Worm (Caenorhabditis elegans) whole organism, L2 larva: Measurements from ENCODE around the gene pdi-2.

Experiments used
- F13H6.1 ChIP-seq: sonication (generic microtip); optimal IDR thresholded peaks from 2 replicates; lab custom pipeline; 2016; ENCODE audit warnings: missing genetic modification characterization, missing compliant biosample characterization
- R02D3.7 ChIP-seq: fragments of 150-350 bp; optimal IDR thresholded peaks from 2 replicates; lab custom pipeline; 2014; ENCODE audit warnings: missing biosample characterization, missing genetic modification characterization
- Y55F3AM.14 ChIP-seq: fragments of 200-800 bp; sonication (Bioruptor generic); optimal IDR thresholded peaks from 2 replicates; lab custom pipeline; 2018; ENCODE audit warnings: mild to moderate bottlenecking, missing genetic modification characterization, missing compliant biosample characterization
- ZK546.5 ChIP-seq: sonication (generic microtip); optimal IDR thresholded peaks from 2 replicates; lab custom pipeline; 2017; ENCODE audit warnings: missing biosample characterization, missing genetic modification characterization
- aly-2 ChIP-seq: fragments of 150-350 bp; optimal IDR thresholded peaks from 2 replicates; lab custom pipeline; 2014; ENCODE audit warnings: missing biosample characterization, missing genetic modification characterization
- ama-1 ChIP-seq: fragments of 150-350 bp; optimal IDR thresholded peaks from 2 replicates; lab custom pipeline; 2018; ENCODE audit warnings: inconsistent platforms
- ceh-82 ChIP-seq: fragments of 150-350 bp; optimal IDR thresholded peaks from 2 replicates; lab custom pipeline; 2014; ENCODE audit warnings: missing biosample characterization, missing genetic modification characterization
- crh-2 ChIP-seq: sonication (generic microtip); optimal IDR thresholded peaks from 2 replicates; lab custom pipeline; 2017; ENCODE audit warnings: missing biosample characterization, missing genetic modification characterization
- egl-27 ChIP-seq: sonication (generic microtip); optimal IDR thresholded peaks from 3 replicates; lab custom pipeline; 2017; ENCODE audit warnings: missing biosample characterization, missing genetic modification reagents, missing genetic modification characterization
- elt-1 ChIP-seq: fragments of 150-350 bp; optimal IDR thresholded peaks from 2 replicates; lab custom pipeline; 2014; ENCODE audit warnings: missing biosample characterization, missing genetic modification characterization
- elt-3 ChIP-seq: sonication (generic microtip); optimal IDR thresholded peaks from 2 replicates; lab custom pipeline; 2017; ENCODE audit warnings: missing biosample characterization, missing genetic modification characterization
- fos-1 ChIP-seq: fragments of 150-350 bp; optimal IDR thresholded peaks from 2 replicates; lab custom pipeline; 2014; ENCODE audit warnings: missing biosample characterization, missing genetic modification characterization
- gmeb-1 ChIP-seq: fragments of 150-350 bp; optimal IDR thresholded peaks from 2 replicates; lab custom pipeline; 2014; ENCODE audit warnings: missing biosample characterization, missing genetic modification characterization
- lin-11 ChIP-seq: fragments of 150-350 bp; sonication (generic microtip); optimal IDR thresholded peaks from 2 replicates; lab custom pipeline; 2014; ENCODE audit warnings: missing biosample characterization, missing genetic modification characterization, inconsistent platforms, mixed read lengths
- lin-13 ChIP-seq: fragments of 150-350 bp; optimal IDR thresholded peaks from 2 replicates; lab custom pipeline; 2014; ENCODE audit warnings: missing biosample characterization, missing genetic modification reagents, missing genetic modification characterization
- lsy-2 ChIP-seq, 2 experiments: fragments of 150-350 bp in 1 of 2; sonication (generic microtip) in 1 of 2; optimal IDR thresholded peaks; 2 replicates each; lab custom pipeline; 2014 to 2017; ENCODE audit warnings: missing biosample characterization in 2 of 2, missing genetic modification characterization in 2 of 2
- mdl-1 ChIP-seq, 2 experiments: fragments of 150-350 bp in 1 of 2; sonication (generic microtip) in 1 of 2; optimal IDR thresholded peaks; 2 replicates each; lab custom pipeline; 2017; ENCODE audit warnings: missing biosample characterization in 2 of 2, missing genetic modification characterization in 2 of 2
- nhr-10 ChIP-seq: sonication (generic microtip); optimal IDR thresholded peaks from 2 replicates; lab custom pipeline; 2017; ENCODE audit warnings: missing biosample characterization, missing genetic modification characterization
- nhr-11 ChIP-seq: fragments of 150-350 bp; optimal IDR thresholded peaks from 2 replicates; lab custom pipeline; 2014; ENCODE audit warnings: missing biosample characterization, missing genetic modification characterization
- nhr-129 ChIP-seq: fragments of 150-350 bp; optimal IDR thresholded peaks from 2 replicates; lab custom pipeline; 2014; ENCODE audit warnings: missing biosample characterization, missing genetic modification characterization
- nhr-21 ChIP-seq: fragments of 150-350 bp; optimal IDR thresholded peaks from 2 replicates; lab custom pipeline; 2014; ENCODE audit warnings: missing biosample characterization, missing genetic modification characterization
- nhr-237 ChIP-seq: fragments of 150-350 bp; optimal IDR thresholded peaks from 2 replicates; lab custom pipeline; 2014; ENCODE audit warnings: missing biosample characterization, missing genetic modification characterization
- nhr-25 ChIP-seq: fragments of 150-350 bp; sonication (generic microtip); optimal IDR thresholded peaks from 3 replicates; lab custom pipeline; 2014; ENCODE audit warnings: missing biosample characterization, missing genetic modification characterization
- nhr-6 ChIP-seq: fragments of 150-350 bp; optimal IDR thresholded peaks from 2 replicates; lab custom pipeline; 2014; ENCODE audit warnings: missing biosample characterization, missing genetic modification characterization
- peb-1 ChIP-seq: fragments of 150-350 bp; optimal IDR thresholded peaks from 2 replicates; lab custom pipeline; 2014; ENCODE audit warnings: missing biosample characterization, missing genetic modification characterization
- sem-4 ChIP-seq: fragments of 150-350 bp; optimal IDR thresholded peaks from 2 replicates; lab custom pipeline; 2014; ENCODE audit warnings: missing biosample characterization, missing genetic modification reagents, missing genetic modification characterization
- skn-1 ChIP-seq: sonication (generic microtip); optimal IDR thresholded peaks from 2 replicates; lab custom pipeline; 2017; ENCODE audit warnings: missing biosample characterization, missing genetic modification characterization
- sma-9 ChIP-seq, 2 experiments: fragments of 150-350 bp in 1 of 2; sonication (generic microtip) in 1 of 2; optimal IDR thresholded peaks; 2 replicates each; lab custom pipeline; 2014 to 2016; ENCODE audit warnings: missing genetic modification characterization in 2 of 2, mild to moderate bottlenecking in 1 of 2, missing biosample characterization in 1 of 2, missing compliant biosample characterization in 1 of 2, missing genetic modification reagents in 1 of 2, moderate library complexity in 1 of 2
- snpc-4 ChIP-seq: fragments of 150-350 bp; optimal IDR thresholded peaks from 2 replicates; lab custom pipeline; 2014; ENCODE audit warnings: missing biosample characterization, missing genetic modification characterization
- unc-39 ChIP-seq: fragments of 150-350 bp; optimal IDR thresholded peaks from 2 replicates; lab custom pipeline; 2014; ENCODE audit warnings: missing biosample characterization, missing genetic modification characterization
- unc-55 ChIP-seq: fragments of 150-350 bp; sonication (generic microtip); optimal IDR thresholded peaks from 3 replicates; lab custom pipeline; 2014; ENCODE audit warnings: missing biosample characterization, missing genetic modification reagents, missing genetic modification characterization
- zag-1 ChIP-seq: fragments of 150-350 bp; optimal IDR thresholded peaks from 2 replicates; lab custom pipeline; 2014; ENCODE audit warnings: missing biosample characterization, missing genetic modification characterization
- ztf-1 ChIP-seq: fragments of 200-800 bp; sonication (Bioruptor generic); conservative IDR thresholded peaks from 2 replicates; pipeline ENCODE4 v1.3.6; 2022; ENCODE audit warnings: missing genetic modification characterization, missing compliant biosample characterization
- ztf-11 ChIP-seq: sonication (generic microtip); optimal IDR thresholded peaks from 2 replicates; lab custom pipeline; 2017; ENCODE audit warnings: missing biosample characterization, missing genetic modification characterization

Gene pdi-2

ce11 chrX:4553033-4553432, 29.1 kb downstream of the pdi-2 start:
- no peak for TF ChIP-seq unc-39 (tag; lab: Kevin White, UChicago)
- no peak for TF ChIP-seq nhr-21 (tag; lab: Kevin White, UChicago)
- peak; percentile 8 for TF ChIP-seq sma-9 (GFP tag; optimal IDR thresholded peaks at IDR 0.05; lab: Kevin White, UChicago)
- TF ChIP-seq sma-9 (tag; optimal IDR thresholded peaks at IDR 0.05; lab: Kevin White, UChicago): no peak
- TF ChIP-seq nhr-237 (tag; lab: Kevin White, UChicago): no peak
- no peak for TF ChIP-seq snpc-4

DNA sequence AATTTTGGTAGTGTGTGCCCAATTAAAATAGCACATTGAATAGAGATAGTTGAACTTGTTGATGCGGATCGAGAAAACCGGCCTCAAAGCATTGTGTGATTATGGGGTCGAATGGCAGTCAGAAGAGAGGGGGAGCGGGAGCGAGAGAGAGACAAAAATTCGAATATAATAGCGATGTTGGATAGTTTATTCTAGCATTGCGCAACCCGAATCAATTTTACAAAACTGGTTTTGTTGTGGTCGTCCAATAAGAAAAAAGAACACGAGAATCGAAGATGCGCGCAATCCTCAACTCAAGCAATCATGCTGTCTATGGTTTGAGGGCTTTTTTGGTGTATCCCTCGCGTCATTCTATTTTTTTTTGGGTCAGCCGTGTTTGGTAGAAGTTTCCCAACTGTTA, 29.5 kb downstream of the pdi-2 start:
- TF ChIP-seq ztf-11 (no peak), F13H6.1 (tag; lab: Kevin White, UChicago) (peak; percentile 17), sma-9 (GFP tag; optimal IDR thresholded peaks at IDR 0.05; lab: Kevin White, UChicago) (peak; percentile 6), sma-9 (tag; optimal IDR thresholded peaks at IDR 0.05; lab: Kevin White, UChicago) (no peak), nhr-129 (tag; lab: Kevin White, UChicago) (peak; percentile 16), lsy-2 (tag; optimal IDR thresholded peaks at IDR 0.05; lab: Kevin White, UChicago) (no peak)

- no peak for TF ChIP-seq crh-2 (tag; lab: Kevin White, UChicago)
- TF ChIP-seq elt-3 (tag; lab: Kevin White, UChicago): no peak
- TF ChIP-seq nhr-10 (tag; lab: Kevin White, UChicago): no peak
- no peak for TF ChIP-seq skn-1 (tag; lab: Kevin White, UChicago)
- TF ChIP-seq nhr-11 (tag; lab: Kevin White, UChicago): no peak
- TF ChIP-seq elt-1 (tag; lab: Kevin White, UChicago): no peak
- no peak for TF ChIP-seq Y55F3AM.14
- no peak for TF ChIP-seq nhr-25 (tag; lab: Kevin White, UChicago)
- TF ChIP-seq nhr-6: no peak
- TF ChIP-seq mdl-1 (tag; optimal IDR thresholded peaks at IDR 0.05; lab: Kevin White, UChicago): no peak
- TF ChIP-seq ceh-82 (tag; lab: Kevin White, UChicago): no peak
- no peak for TF ChIP-seq ama-1 (lab: Kevin White, UChicago)
- TF ChIP-seq peb-1 (tag; lab: Kevin White, UChicago): no peak
- TF ChIP-seq nhr-237 (tag; lab: Kevin White, UChicago): no peak
- no peak for TF ChIP-seq ZK546.5 (tag; lab: Kevin White, UChicago)
Measured at ce11 chrX:4554385-4554784, 30.4 kb downstream of the pdi-2 start, which contains the start of gene ham-2. Gene ham-2 (plus strand): TSS chrX:4554685.

DNA sequence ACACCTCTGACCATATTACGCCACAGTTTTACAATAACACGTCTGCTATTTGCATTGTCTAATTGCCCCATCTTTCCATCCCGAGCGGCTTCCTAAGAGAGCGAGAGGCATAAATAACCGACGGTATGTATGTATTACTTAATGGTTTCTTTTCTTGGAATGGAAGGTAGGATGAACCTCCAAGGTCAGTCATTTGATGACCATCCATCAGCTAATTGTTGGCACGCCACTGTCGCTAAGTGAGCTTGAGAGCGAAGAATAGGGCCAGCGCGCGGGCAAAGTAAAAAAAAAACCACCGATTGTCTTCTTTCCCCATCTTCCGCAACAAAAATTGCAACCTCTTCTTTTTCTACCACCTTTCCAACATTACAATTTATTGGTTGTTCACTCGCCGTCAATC, 32.1 kb downstream of the pdi-2 start:
- no peak for TF ChIP-seq lin-13
- peak; percentile 34 for TF ChIP-seq nhr-25 (tag; lab: Kevin White, UChicago)
- TF ChIP-seq Y55F3AM.14: no peak
- peak; percentile 20 for TF ChIP-seq sem-4 (tag; lab: Kevin White, UChicago)
- TF ChIP-seq ZK546.5 (tag; lab: Kevin White, UChicago): no peak
- no peak for TF ChIP-seq zag-1 (tag; lab: Kevin White, UChicago)
- TF ChIP-seq, all 48 proteins: peak for 2

DNA sequence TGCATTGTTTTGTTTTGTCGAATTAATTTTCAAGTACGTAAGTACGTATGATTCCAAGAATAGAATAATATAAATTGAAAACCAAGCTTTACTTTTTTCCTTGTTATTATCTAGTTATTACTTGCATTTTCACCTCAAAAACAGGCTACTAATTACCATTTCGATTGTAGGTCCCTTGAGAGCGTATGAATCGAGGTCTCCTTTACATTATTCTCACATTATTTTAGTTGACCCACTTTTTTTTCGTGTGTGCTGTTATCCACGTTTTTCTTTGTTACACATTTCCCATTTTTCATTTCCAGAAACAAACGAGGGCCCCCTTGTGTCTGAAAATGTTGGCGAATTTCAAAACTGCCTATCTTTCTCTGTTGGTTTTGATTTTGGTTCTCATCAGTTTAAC, 37.9 kb downstream of the pdi-2 start, which contains the start of gene C05E11.6:
Gene C05E11.6, plus strand, starts transcription at position 301 of the 400 bp plus-strand sequence.
- TF ChIP-seq gmeb-1 (tag; lab: Kevin White, UChicago): no peak
- no peak for TF ChIP-seq egl-27 (tag; lab: Kevin White, UChicago)

ce11 chrX:4562288-4562687, 38.3 kb downstream of the pdi-2 start:
- TF ChIP-seq nhr-11 (tag; lab: Kevin White, UChicago): no peak
- no peak for TF ChIP-seq zag-1 (tag; lab: Kevin White, UChicago)
- no peak for TF ChIP-seq F13H6.1 (tag; lab: Kevin White, UChicago)
- no peak for TF ChIP-seq fos-1 (tag; lab: Kevin White, UChicago)
- TF ChIP-seq nhr-6: no peak
- no peak for TF ChIP-seq R02D3.7 (tag; lab: Kevin White, UChicago)
- no peak for TF ChIP-seq nhr-237 (tag; lab: Kevin White, UChicago)
- no peak for TF ChIP-seq aly-2 (tag; lab: Kevin White, UChicago)
- TF ChIP-seq ceh-82 (tag; lab: Kevin White, UChicago): no peak
- no peak for TF ChIP-seq lin-11 (tag; lab: Kevin White, UChicago)
- TF ChIP-seq ztf-1: no peak
- TF ChIP-seq sem-4 (tag; lab: Kevin White, UChicago): no peak
- no peak for TF ChIP-seq unc-55 (GFP tag; lab: Kevin White, UChicago)
- no peak for TF ChIP-seq nhr-10 (tag; lab: Kevin White, UChicago)
